Fruit fly (Drosophila melanogaster): ENCODE data around the gene Cf2.

Cf2 gene

dm6 chr2L:4838494-4839320 lies 44.2 kb downstream of the Cf2 start (continued):
- TF ChIP-seq Hmx (GFP tag; optimal IDR thresholded peaks at IDR 0.05) (no peak), klu (GFP tag; IDR thresholded peaks at IDR 0.05) (no peak), CG5953 (GFP tag; IDR thresholded peaks at IDR 0.05) (peak; percentile 43; the same call in 1 of the 2 replicates), sima (GFP tag; optimal IDR thresholded peaks at IDR 0.05) (no peak), fd3F (GFP tag; optimal IDR thresholded peaks at IDR 0.05) (no peak), ash1 (GFP tag; optimal IDR thresholded peaks at IDR 0.05) (no peak), fd102C (GFP tag; optimal IDR thresholded peaks at IDR 0.05) (no peak), dysf (GFP tag; IDR thresholded peaks at IDR 0.05) (no peak), Ssrp (tag; optimal IDR thresholded peaks at IDR 0.05) (peak; percentile 1), Nf-YC (tag; optimal IDR thresholded peaks at IDR 0.05) (no peak), shn (GFP tag; optimal IDR thresholded peaks at IDR 0.05) (no peak), gem (tag; optimal IDR thresholded peaks at IDR 0.05) (no peak), CG4854 (GFP tag; optimal IDR thresholded peaks at IDR 0.05) (no peak), crc (GFP tag; optimal IDR thresholded peaks at IDR 0.05) (no peak), B-H2 (GFP tag; optimal IDR thresholded peaks at IDR 0.05) (no peak), CrebB (tag; optimal IDR thresholded peaks at IDR 0.05) (no peak), CG10462 (GFP tag; optimal IDR thresholded peaks at IDR 0.05) (no peak), CG2202 (tag; optimal IDR thresholded peaks at IDR 0.05) (peak; percentile 37), hth (optimal IDR thresholded peaks at IDR 0.05) (no peak), CG18476 (GFP tag; optimal IDR thresholded peaks at IDR 0.05) (no peak), lmd (GFP tag; IDR thresholded peaks at IDR 0.05) (no peak), CG6689 (GFP tag; IDR thresholded peaks at IDR 0.05) (no peak), CG3407 (GFP tag; optimal IDR thresholded peaks at IDR 0.05) (peak; percentile 45), Hand (GFP tag; optimal IDR thresholded peaks at IDR 0.05) (no peak), jing (GFP tag; optimal IDR thresholded peaks at IDR 0.05) (no peak), CG9876 (GFP tag; optimal IDR thresholded peaks at IDR 0.05) (no peak), Oli (tag; optimal IDR thresholded peaks at IDR 0.05) (no peak), ci (GFP tag; IDR thresholded peaks at IDR 0.05) (peak; percentile 58; the same call in 2 of the 3 replicates), CG11696 (GFP tag; IDR thresholded peaks at IDR 0.05) (no peak), CG11723 (GFP tag; optimal IDR thresholded peaks at IDR 0.05) (peak; percentile 37), CG14710 (tag; optimal IDR thresholded peaks at IDR 0.05) (peak; percentile 42), CG8281 (tag; optimal IDR thresholded peaks at IDR 0.05) (peak; percentile 64), CoRest (tag; optimal IDR thresholded peaks at IDR 0.05) (no peak), CG18599 (GFP tag; optimal IDR thresholded peaks at IDR 0.05) (no peak), CG30403 (GFP tag; optimal IDR thresholded peaks at IDR 0.05) (no peak), unc-4 (GFP tag; IDR thresholded peaks at IDR 0.05; ENCODE audit: partially characterized antibody) (no peak), al (GFP tag; IDR thresholded peaks at IDR 0.05) (no peak), Pdp1 (GFP tag; optimal IDR thresholded peaks at IDR 0.05) (peak in 1 of 2 experiments; percentile 4), so (GFP tag; IDR thresholded peaks at IDR 0.05) (no peak), tio (GFP tag; optimal IDR thresholded peaks at IDR 0.05) (no peak), CG6765 (GFP tag; optimal IDR thresholded peaks at IDR 0.05) (peak; percentile 19), fu2 (GFP tag; optimal IDR thresholded peaks at IDR 0.05) (no peak), CG33557 (GFP tag; optimal IDR thresholded peaks at IDR 0.05) (peak; percentile 44), cwo (GFP tag; optimal IDR thresholded peaks at IDR 0.05) (no peak), CG11398 (GFP tag; optimal IDR thresholded peaks at IDR 0.05) (peak; percentile 34), fd96Cb (tag; optimal IDR thresholded peaks at IDR 0.05) (no peak), Gug (GFP tag; IDR thresholded peaks at IDR 0.05) (no peak), Stat92E (GFP tag; optimal IDR thresholded peaks at IDR 0.05) (no peak), CG2712 (tag; optimal IDR thresholded peaks at IDR 0.05) (no peak)
